Fruit fly (Drosophila melanogaster) whole organism, pupa: ENCODE data around the gene Osbp.

Experiments used
- CG10348 ChIP-seq: fragments of 200-800 bp; sonication (Bioruptor generic); IDR thresholded peaks from 2 replicates; pipeline ENCODE4 v1.3.6; 2022; ENCODE audit warnings: missing biosample characterization, missing genetic modification characterization
- CG12605 ChIP-seq: fragments of 200-800 bp; sonication (Bioruptor generic); IDR thresholded peaks from 2 replicates; pipeline ENCODE4 v1.3.6; 2022; ENCODE audit warnings: missing biosample characterization, missing genetic modification characterization
- CG13204 ChIP-seq: fragments of 200-800 bp; sonication (Bioruptor generic); optimal IDR thresholded peaks from 2 replicates; lab custom pipeline; 2018; ENCODE audit warnings: missing biosample characterization, mild to moderate bottlenecking, missing genetic modification characterization, moderate library complexity
- CG14655 ChIP-seq: fragments of 200-800 bp; sonication (Bioruptor generic); optimal IDR thresholded peaks from 3 replicates; lab custom pipeline; 2017; ENCODE audit warnings: mild to moderate bottlenecking, missing biosample characterization, missing genetic modification reagents, missing genetic modification characterization
- CG15710 ChIP-seq: fragments of 200-800 bp; sonication (Bioruptor generic); optimal IDR thresholded peaks from 2 replicates; lab custom pipeline; 2018; ENCODE audit warnings: missing biosample characterization, mild to moderate bottlenecking, missing genetic modification characterization, moderate library complexity
- CG17806 ChIP-seq: fragments of 200-800 bp; sonication (Bioruptor generic); optimal IDR thresholded peaks from 2 replicates; lab custom pipeline; 2018; ENCODE audit warnings: missing biosample characterization, mild to moderate bottlenecking, missing genetic modification characterization, moderate library complexity
- CG32121 ChIP-seq: fragments of 200-800 bp; sonication (Bioruptor generic); IDR thresholded peaks from 2 replicates; pipeline ENCODE4 v1.3.6; 2022; ENCODE audit warnings: missing biosample characterization, missing genetic modification characterization
- CG34367 ChIP-seq: fragments of 200-800 bp; sonication (Bioruptor generic); optimal IDR thresholded peaks from 2 replicates; lab custom pipeline; 2018; ENCODE audit warnings: missing biosample characterization, mild to moderate bottlenecking, missing genetic modification characterization
- CG4496 ChIP-seq: fragments of 200-800 bp; sonication (Bioruptor generic); IDR thresholded peaks from 3 replicates; pipeline ENCODE4 v1.3.6; 2022; ENCODE audit warnings: missing biosample characterization, missing genetic modification characterization
- CG8159 ChIP-seq: fragments of 200-800 bp; sonication (Bioruptor generic); optimal IDR thresholded peaks from 3 replicates; lab custom pipeline; 2018; ENCODE audit warnings: missing biosample characterization, mild to moderate bottlenecking, missing genetic modification characterization, moderate library complexity
- CG8301 ChIP-seq: fragments of 200-800 bp; sonication (Bioruptor generic); optimal IDR thresholded peaks from 2 replicates; lab custom pipeline; 2018; ENCODE audit warnings: missing biosample characterization, mild to moderate bottlenecking, missing genetic modification characterization
- CG9948 ChIP-seq: fragments of 200-800 bp; sonication (Bioruptor generic); optimal IDR thresholded peaks from 2 replicates; lab custom pipeline; 2018; ENCODE audit warnings: missing biosample characterization, mild to moderate bottlenecking, missing genetic modification characterization, moderate library complexity
- D1 ChIP-seq: fragments of 200-800 bp; sonication (Bioruptor generic); optimal IDR thresholded peaks from 2 replicates; lab custom pipeline; 2018; ENCODE audit warnings: missing biosample characterization, mild to moderate bottlenecking, missing genetic modification characterization, moderate library complexity
- EcR ChIP-seq: fragments of 200-800 bp; sonication (Bioruptor generic); optimal IDR thresholded peaks from 3 replicates; lab custom pipeline; 2019; ENCODE audit warnings: missing biosample characterization, missing genetic modification characterization, mild to moderate bottlenecking, moderate library complexity, missing genetic modification reagents
- Ets98B ChIP-seq: fragments of 200-800 bp; sonication (Bioruptor generic); IDR thresholded peaks from 2 replicates; pipeline ENCODE4 v1.3.6; 2022; ENCODE audit warnings: missing biosample characterization, missing genetic modification characterization
- Pif1A ChIP-seq: fragments of 200-800 bp; sonication (Bioruptor generic); optimal IDR thresholded peaks from 3 replicates; lab custom pipeline; 2016; ENCODE audit warnings: missing biosample characterization, missing genetic modification characterization
- Pif1B ChIP-seq: fragments of 200-800 bp; sonication (Bioruptor generic); optimal IDR thresholded peaks from 3 replicates; lab custom pipeline; 2016; ENCODE audit warnings: missing biosample characterization, missing genetic modification characterization
- Snoo ChIP-seq: fragments of 200-800 bp; sonication (Bioruptor generic); optimal IDR thresholded peaks from 3 replicates; lab custom pipeline; 2017; ENCODE audit warnings: missing biosample characterization, mild to moderate bottlenecking, missing genetic modification characterization, inconsistent platforms
- fd96Ca ChIP-seq: fragments of 200-800 bp; sonication (Bioruptor generic); IDR thresholded peaks from 3 replicates; pipeline ENCODE4 v1.3.6; 2022; ENCODE audit warnings: missing biosample characterization, missing genetic modification characterization
- gl ChIP-seq: fragments of 200-800 bp; sonication (Bioruptor generic); optimal IDR thresholded peaks from 2 replicates; lab custom pipeline; 2018; ENCODE audit warnings: missing biosample characterization, mild to moderate bottlenecking, missing genetic modification characterization
- rn ChIP-seq: fragments of 200-800 bp; sonication (Bioruptor generic); IDR thresholded peaks from 2 replicates; pipeline ENCODE4 v1.3.6; 2022; ENCODE audit warnings: missing biosample characterization, missing genetic modification characterization

Osbp gene

DNA sequence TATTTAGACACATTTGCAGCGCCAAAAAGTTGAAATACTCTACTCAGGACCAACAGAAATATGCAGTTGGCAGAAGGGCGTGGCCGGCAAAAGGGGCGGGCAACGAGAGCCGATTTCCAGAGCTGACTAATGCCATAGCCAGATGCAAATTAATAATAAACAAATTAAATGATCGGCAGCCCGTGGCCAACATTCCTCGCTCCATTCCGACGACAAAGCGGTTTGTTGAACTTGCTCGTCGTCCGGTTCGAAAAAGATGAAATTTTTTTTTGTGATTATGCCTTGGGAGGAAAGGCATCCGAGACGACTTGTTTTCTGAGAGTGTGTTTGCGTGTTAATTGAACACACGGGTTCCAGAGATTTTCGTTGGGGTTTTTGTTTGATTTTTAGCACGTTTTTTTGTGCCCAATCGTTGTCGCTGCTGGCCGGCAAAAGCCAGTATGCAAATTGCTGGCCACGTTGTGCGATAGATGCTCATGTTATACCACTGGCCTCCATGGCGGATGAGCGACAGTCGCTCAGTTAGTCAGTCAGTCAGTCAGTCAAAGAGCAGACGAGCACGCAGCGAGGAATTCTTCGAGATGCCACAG, 48.6 kb downstream of the Osbp start:
- TF ChIP-seq rn (GFP tag; lab: Robert Waterston, UW) (no peak), fd96Ca (0 out of 3 replicates have a peak, but pooled peaks have one; percentile 26), CG34367 (tag; lab: Kevin White, UChicago) (no peak), EcR (peak; percentile 89)

DNA sequence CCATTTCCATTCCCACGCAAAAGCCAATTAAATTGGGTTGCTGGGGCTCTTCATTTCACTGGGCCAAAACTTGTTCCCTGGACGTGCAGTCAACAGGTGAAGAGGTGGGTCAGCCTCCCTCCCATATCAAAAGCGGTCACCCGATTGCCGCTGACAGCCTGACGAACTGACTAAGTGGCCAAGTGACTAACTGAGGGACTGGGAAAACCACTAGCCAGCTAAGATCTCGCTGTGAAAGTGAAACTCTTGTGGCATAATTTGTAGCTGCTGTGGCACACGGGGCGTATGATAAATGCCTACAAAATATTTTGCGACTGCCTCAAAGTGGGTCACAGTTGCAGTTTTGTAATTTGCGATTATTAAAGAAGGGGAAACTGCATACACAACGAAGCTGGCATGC, 49.6 kb downstream of the Osbp start:
- TF ChIP-seq CG12605 (GFP tag; lab: Robert Waterston, UW) (no peak), CG17806 (tag; lab: Kevin White, UChicago) (no peak), CG8301 (tag; lab: Kevin White, UChicago) (no peak), CG32121 (GFP tag; lab: Robert Waterston, UW) (no peak), Pif1B (GFP tag; lab: Kevin White, UChicago) (no peak), rn (GFP tag; lab: Robert Waterston, UW) (no peak), fd96Ca (no peak), Pif1A (GFP tag; lab: Kevin White, UChicago) (no peak), CG13204 (GFP tag; lab: Kevin White, UChicago) (no peak), Snoo (no peak), CG8159 (tag; lab: Kevin White, UChicago) (no peak), gl (no peak), CG14655 (GFP tag; lab: Kevin White, UChicago) (no peak), D1 (tag; lab: Kevin White, UChicago) (no peak), Ets98B (no peak), CG15710 (tag; lab: Kevin White, UChicago) (no peak), CG10348 (GFP tag; lab: Robert Waterston, UW) (no peak), CG9948 (no peak)

- no peak for TF ChIP-seq fd96Ca
- no peak for TF ChIP-seq CG17806 (tag; lab: Kevin White, UChicago)
- no peak for TF ChIP-seq Snoo
- no peak for TF ChIP-seq EcR
- TF ChIP-seq Ets98B = 0 out of 2 replicates have a peak, but pooled peaks have one; percentile 28
- TF ChIP-seq Pif1A (GFP tag; lab: Kevin White, UChicago) = peak; percentile 51
- TF ChIP-seq CG34367 (tag; lab: Kevin White, UChicago) = no peak
- TF ChIP-seq rn (GFP tag; lab: Robert Waterston, UW) = no peak
- no peak for TF ChIP-seq CG10348 (GFP tag; lab: Robert Waterston, UW)
- no peak for TF ChIP-seq CG14655 (GFP tag; lab: Kevin White, UChicago)
- TF ChIP-seq CG4496 = peak; percentile 49; the same call in 1 of the 3 replicates
- TF ChIP-seq CG9948 = no peak
- TF ChIP-seq CG15710 (tag; lab: Kevin White, UChicago) = no peak
- no peak for TF ChIP-seq CG32121 (GFP tag; lab: Robert Waterston, UW)
- no peak for TF ChIP-seq CG8159 (tag; lab: Kevin White, UChicago)
- TF ChIP-seq CG13204 (GFP tag; lab: Kevin White, UChicago) = no peak
- no peak for TF ChIP-seq D1 (tag; lab: Kevin White, UChicago)
- TF ChIP-seq Pif1B (GFP tag; lab: Kevin White, UChicago) = no peak
- TF ChIP-seq gl = no peak
- 0 out of 2 replicates have a peak, but pooled peaks have one; percentile 7 for TF ChIP-seq CG12605 (GFP tag; lab: Robert Waterston, UW)
- peak; percentile 54 for TF ChIP-seq CG8301 (tag; lab: Kevin White, UChicago)
Measured at dm6 chr3R:24886470-24886869, 51.6 kb downstream of the Osbp start.
